Fruit fly (Drosophila melanogaster): ENCODE measurements around the gene Pburs.

Pburs gene

DNA sequence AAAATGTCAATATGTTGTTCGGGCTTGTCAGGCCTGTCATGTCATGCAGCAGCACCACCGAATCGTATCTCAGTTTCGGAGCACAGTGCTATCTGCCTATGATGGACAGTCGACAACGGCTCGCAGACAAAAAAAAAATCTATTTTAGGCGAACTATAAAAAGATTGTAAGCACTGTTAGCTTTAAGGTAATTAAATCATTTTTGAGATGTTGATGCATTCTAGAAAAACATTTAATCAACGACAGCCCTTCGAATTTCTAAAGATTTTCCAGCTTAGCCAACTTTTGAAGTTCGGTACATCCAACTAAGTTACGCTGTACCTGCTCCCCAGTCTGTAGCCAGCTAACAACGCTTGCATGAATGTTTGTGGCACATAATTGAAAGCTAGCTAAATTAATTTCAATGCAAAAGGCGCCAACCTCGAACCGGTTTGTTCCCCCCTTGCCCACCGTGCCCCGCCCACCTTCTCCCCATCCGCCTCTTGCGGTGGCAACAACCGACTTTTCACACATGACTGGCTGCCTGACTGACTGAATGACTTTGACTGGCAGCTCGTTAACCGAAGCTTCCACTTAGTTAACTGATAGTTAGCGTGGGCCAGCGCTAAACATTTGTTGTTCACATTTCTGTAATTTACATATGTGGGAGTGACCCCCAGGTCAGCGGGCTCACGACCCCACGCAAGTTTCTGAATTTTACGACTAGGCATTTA is 41.2 kb upstream of the Pburs start (continued):
- no peak for TF ChIP-seq CG18011 (GFP tag; optimal IDR thresholded peaks at IDR 0.05)
- TF ChIP-seq CG9609 (GFP tag; optimal IDR thresholded peaks at IDR 0.05), result peak; percentile 35
- 0 out of 2 replicates have a peak, but pooled peaks have one; percentile 24 for TF ChIP-seq al (GFP tag; IDR thresholded peaks at IDR 0.05)
- no peak for TF ChIP-seq Dip2 (GFP tag; IDR thresholded peaks at IDR 0.05)
- no peak for TF ChIP-seq Stat92E (GFP tag; optimal IDR thresholded peaks at IDR 0.05)
- peak; percentile 40 for TF ChIP-seq CG12769 (tag; optimal IDR thresholded peaks at IDR 0.05)
- peak; percentile 0 for TF ChIP-seq CG13624 (GFP tag; optimal IDR thresholded peaks at IDR 0.05)
- no peak for TF ChIP-seq Six4 (GFP tag; optimal IDR thresholded peaks at IDR 0.05)
- no peak for TF ChIP-seq Dfd (GFP tag; optimal IDR thresholded peaks at IDR 0.05)
- TF ChIP-seq CG6683 (GFP tag; optimal IDR thresholded peaks at IDR 0.05), result no peak
- TF ChIP-seq scrt (GFP tag; optimal IDR thresholded peaks at IDR 0.05), result no peak
- no peak for TF ChIP-seq CG7987 (GFP tag; optimal IDR thresholded peaks at IDR 0.05)
- TF ChIP-seq ham (GFP tag; IDR thresholded peaks at IDR 0.05), result 0 out of 2 replicates have a peak, but pooled peaks have one; percentile 27
- 0 out of 4 replicates have a peak, but pooled peaks have one; percentile 16 for TF ChIP-seq Gug (GFP tag; IDR thresholded peaks at IDR 0.05)
- peak; percentile 7 for TF ChIP-seq sd (tag; optimal IDR thresholded peaks at IDR 0.05)
- TF ChIP-seq Rfx (GFP tag; IDR thresholded peaks at IDR 0.05), result peak; percentile 71
- TF ChIP-seq jigr1 (GFP tag; IDR thresholded peaks at IDR 0.05), result no peak
- TF ChIP-seq vnd (GFP tag; IDR thresholded peaks at IDR 0.05; ENCODE audit: partially characterized antibody), result no peak
- TF ChIP-seq E2f1 (GFP tag; IDR thresholded peaks at IDR 0.05), result peak; percentile 25; the same call in 1 of the 2 replicates
- TF ChIP-seq CG4854 (GFP tag; optimal IDR thresholded peaks at IDR 0.05), result peak; percentile 42
- TF ChIP-seq cwo (GFP tag; optimal IDR thresholded peaks at IDR 0.05), result no peak
- peak; percentile 59; the same call in 1 of the 3 replicates for TF ChIP-seq so (GFP tag; IDR thresholded peaks at IDR 0.05)
- no peak for TF ChIP-seq CG15601 (tag; optimal IDR thresholded peaks at IDR 0.05)
- no peak for TF ChIP-seq mld (GFP tag; IDR thresholded peaks at IDR 0.05; ENCODE audit: partially characterized antibody)
- TF ChIP-seq luna (GFP tag; optimal IDR thresholded peaks at IDR 0.05), result no peak
- no peak for TF ChIP-seq Hr39 (optimal IDR thresholded peaks at IDR 0.05)
- no peak for TF ChIP-seq CG5953 (GFP tag; IDR thresholded peaks at IDR 0.05)
- TF ChIP-seq Deaf1 (tag; optimal IDR thresholded peaks at IDR 0.05), result peak; percentile 22
- no peak for TF ChIP-seq CG17829 (tag; optimal IDR thresholded peaks at IDR 0.05)
- no peak; the same call in 1 of the 2 replicates for TF ChIP-seq chm (GFP tag; IDR thresholded peaks at IDR 0.05)
- TF ChIP-seq CG7556 (GFP tag; optimal IDR thresholded peaks at IDR 0.05), result peak; percentile 69
- no peak for TF ChIP-seq CG15696 (tag; optimal IDR thresholded peaks at IDR 0.05)
- TF ChIP-seq lilli (GFP tag; optimal IDR thresholded peaks at IDR 0.05), result peak; percentile 66
- peak; percentile 25; the same call in 1 of the 2 replicates for TF ChIP-seq Xrp1 (GFP tag; IDR thresholded peaks at IDR 0.05)
- peak; percentile 40 for TF ChIP-seq bcd (GFP tag; optimal IDR thresholded peaks at IDR 0.05)
- TF ChIP-seq cad (GFP tag; optimal IDR thresholded peaks at IDR 0.05), result no peak
- no peak for TF ChIP-seq TFAM (GFP tag; optimal IDR thresholded peaks at IDR 0.05)
- no peak for TF ChIP-seq CG11696 (GFP tag; IDR thresholded peaks at IDR 0.05)
- TF ChIP-seq zfh1 (GFP tag; IDR thresholded peaks at IDR 0.05), result peak; percentile 76
- no peak; the same call in 1 of the 2 replicates for TF ChIP-seq amos (GFP tag; IDR thresholded peaks at IDR 0.05; ENCODE audit: partially characterized antibody)
- peak; percentile 57 for TF ChIP-seq tx (GFP tag; optimal IDR thresholded peaks at IDR 0.05)
- no peak for TF ChIP-seq CG18599 (GFP tag; optimal IDR thresholded peaks at IDR 0.05)
- no peak for TF ChIP-seq hbn (GFP tag; IDR thresholded peaks at IDR 0.05; ENCODE audit: partially characterized antibody)
- no peak for TF ChIP-seq lab (GFP tag; optimal IDR thresholded peaks at IDR 0.05)
- TF ChIP-seq cg (GFP tag; optimal IDR thresholded peaks at IDR 0.05), result no peak
- no peak for TF ChIP-seq CG5180 (GFP tag; optimal IDR thresholded peaks at IDR 0.05)
- TF ChIP-seq jing (GFP tag; optimal IDR thresholded peaks at IDR 0.05), result peak; percentile 66
- TF ChIP-seq ro (GFP tag; IDR thresholded peaks at IDR 0.05), result peak; percentile 58; the same call in 1 of the 2 replicates
- TF ChIP-seq gcm (GFP tag; optimal IDR thresholded peaks at IDR 0.05), result peak; percentile 49
